Fruit fly (Drosophila melanogaster) whole organism, embryonic: ENCODE results near the gene CG42535.

Experiments used
- Atf-2 ChIP-seq: fragments of 200-800 bp; sonication (Bioruptor generic); optimal IDR thresholded peaks from 2 replicates; lab custom pipeline; 2016; ENCODE audit warnings: missing biosample characterization, missing genetic modification characterization
- Atf3 ChIP-seq: fragments of 200-800 bp; sonication (Bioruptor generic); optimal IDR thresholded peaks from 3 replicates; lab custom pipeline; 2016; ENCODE audit warnings: missing biosample characterization, missing genetic modification characterization
- Atf6 ChIP-seq: fragments of 200-800 bp; sonication (Bioruptor generic); IDR thresholded peaks from 2 replicates; pipeline ENCODE4 v1.3.6; 2022; ENCODE audit warnings: missing biosample characterization, missing genetic modification characterization
- CG10267 ChIP-seq: fragments of 200-800 bp; sonication (Bioruptor generic); optimal IDR thresholded peaks from 2 replicates; lab custom pipeline; 2018; ENCODE audit warnings: missing biosample characterization, mild to moderate bottlenecking, missing genetic modification characterization, moderate library complexity
- CG10366 ChIP-seq: fragments of 200-800 bp; sonication (Bioruptor generic); IDR thresholded peaks from 2 replicates; pipeline ENCODE4 v1.3.6; 2022; ENCODE audit warnings: missing biosample characterization, missing genetic modification characterization
- CG10979 ChIP-seq: fragments of 200-800 bp; sonication (Bioruptor generic); optimal IDR thresholded peaks from 2 replicates; lab custom pipeline; 2018; ENCODE audit warnings: missing biosample characterization, mild to moderate bottlenecking, missing genetic modification characterization, moderate library complexity
- CG11504 ChIP-seq: fragments of 200-800 bp; sonication (Bioruptor generic); optimal IDR thresholded peaks from 3 replicates; lab custom pipeline; 2019; ENCODE audit warnings: missing biosample characterization, mild to moderate bottlenecking, missing genetic modification characterization, moderate library complexity
- CG15269 ChIP-seq: fragments of 200-800 bp; sonication (Bioruptor generic); optimal IDR thresholded peaks from 2 replicates; lab custom pipeline; 2018; ENCODE audit warnings: missing biosample characterization, mild to moderate bottlenecking, missing genetic modification characterization, moderate library complexity
- CG16813 ChIP-seq: fragments of 200-800 bp; sonication (Bioruptor generic); IDR thresholded peaks from 3 replicates; pipeline ENCODE4 v1.3.6; 2022; ENCODE audit warnings: missing biosample characterization, missing genetic modification characterization; ENCODE audit not compliant: partially characterized antibody
- CG18262 ChIP-seq: fragments of 200-800 bp; optimal IDR thresholded peaks from 3 replicates; lab custom pipeline; 2019; ENCODE audit warnings: missing biosample characterization, mild to moderate bottlenecking, missing genetic modification characterization, moderate library complexity
- CG2875 ChIP-seq: fragments of 200-800 bp; sonication (Bioruptor generic); optimal IDR thresholded peaks from 2 replicates; lab custom pipeline; 2017; ENCODE audit warnings: missing biosample characterization, mild to moderate bottlenecking, missing genetic modification characterization, missing genetic modification reagents
- CG34422 ChIP-seq: fragments of 200-800 bp; sonication (Bioruptor generic); IDR thresholded peaks from 3 replicates; pipeline ENCODE4 v1.3.6; 2022; ENCODE audit warnings: missing biosample characterization, missing genetic modification characterization
- CG4617 ChIP-seq: fragments of 200-800 bp; sonication (Bioruptor generic); optimal IDR thresholded peaks from 3 replicates; lab custom pipeline; 2016; ENCODE audit warnings: missing biosample characterization, missing genetic modification characterization, borderline replicate concordance
- CG4730 ChIP-seq: fragments of 200-800 bp; sonication (Bioruptor generic); IDR thresholded peaks from 2 replicates; pipeline ENCODE4 v1.3.6; 2022; ENCODE audit warnings: missing biosample characterization, missing genetic modification characterization
- CG4820 ChIP-seq: fragments of 200-800 bp; sonication (Bioruptor generic); optimal IDR thresholded peaks from 3 replicates; lab custom pipeline; 2016; ENCODE audit warnings: missing biosample characterization, missing genetic modification characterization
- CG7556 ChIP-seq: fragments of 200-800 bp; sonication (Bioruptor generic); optimal IDR thresholded peaks from 2 replicates; lab custom pipeline; 2017; ENCODE audit warnings: missing biosample characterization, mild to moderate bottlenecking, missing genetic modification characterization
- CG7963 ChIP-seq: fragments of 200-800 bp; sonication (Bioruptor generic); IDR thresholded peaks from 3 replicates; pipeline ENCODE4 v1.3.6; 2022; ENCODE audit warnings: missing biosample characterization, missing genetic modification characterization; ENCODE audit not compliant: partially characterized antibody
- CG8924 ChIP-seq: fragments of 200-800 bp; optimal IDR thresholded peaks from 3 replicates; lab custom pipeline; 2019; ENCODE audit warnings: missing biosample characterization, mild to moderate bottlenecking, missing genetic modification characterization, moderate library complexity
- Dek ChIP-seq: fragments of 200-800 bp; sonication (Bioruptor generic); optimal IDR thresholded peaks from 3 replicates; lab custom pipeline; 2019; ENCODE audit warnings: missing biosample characterization, mild to moderate bottlenecking, missing genetic modification characterization, moderate library complexity
- Dip2 ChIP-seq: fragments of 200-800 bp; sonication (Bioruptor generic); IDR thresholded peaks from 2 replicates; pipeline ENCODE4 v1.3.6; 2022; ENCODE audit warnings: missing biosample characterization, missing genetic modification characterization
- Eip74EF ChIP-seq, 2 experiments: fragments of 200-800 bp in 1 of 2; fragments of >200 bp in 1 of 2; sonication (Bioruptor generic) in 1 of 2; optimal IDR thresholded peaks; 2 replicates each; lab custom pipeline; 2017 to 2019; ENCODE audit warnings: missing biosample characterization in 2 of 2, missing genetic modification characterization in 2 of 2, mild to moderate bottlenecking in 1 of 2, moderate library complexity in 1 of 2
- Ets65A ChIP-seq: fragments of 200-800 bp; sonication (Bioruptor generic); peaks from one replicate; lab custom pipeline; 2016; ENCODE audit warnings: missing biosample characterization, missing genetic modification characterization
- Nf-YC ChIP-seq: fragments of 200-800 bp; optimal IDR thresholded peaks from 3 replicates; lab custom pipeline; 2019; ENCODE audit warnings: missing biosample characterization, mild to moderate bottlenecking, missing genetic modification characterization, moderate library complexity
- NfI ChIP-seq: fragments of 200-800 bp; sonication (Bioruptor generic); optimal IDR thresholded peaks from 3 replicates; lab custom pipeline; 2018; ENCODE audit warnings: missing biosample characterization, mild to moderate bottlenecking, missing genetic modification characterization, moderate library complexity
- Sry-δ ChIP-seq: fragments of 200-800 bp; sonication (Bioruptor generic); optimal IDR thresholded peaks from 2 replicates; lab custom pipeline; 2016; ENCODE audit warnings: missing biosample characterization, missing genetic modification characterization
- Ssrp ChIP-seq: fragments of 200-800 bp; sonication (Bioruptor generic); optimal IDR thresholded peaks from 2 replicates; lab custom pipeline; 2018; ENCODE audit warnings: missing biosample characterization, mild to moderate bottlenecking, missing genetic modification characterization, moderate library complexity
- Vsx1 ChIP-seq: fragments of 200-800 bp; sonication (Bioruptor generic); optimal IDR thresholded peaks from 2 replicates; lab custom pipeline; 2017; ENCODE audit warnings: missing biosample characterization, mild to moderate bottlenecking, missing genetic modification characterization, missing genetic modification reagents
- amos ChIP-seq: fragments of 200-800 bp; sonication (Bioruptor generic); IDR thresholded peaks from 2 replicates; pipeline ENCODE4 v1.3.6; 2022; ENCODE audit warnings: missing biosample characterization, missing genetic modification characterization; ENCODE audit not compliant: partially characterized antibody
- corto ChIP-seq: fragments of 200-800 bp; sonication (Bioruptor generic); optimal IDR thresholded peaks from 2 replicates; lab custom pipeline; 2016; ENCODE audit warnings: missing biosample characterization, mild to moderate bottlenecking, missing genetic modification characterization, moderate library complexity
- croc ChIP-seq: fragments of 200-800 bp; sonication (Bioruptor generic); conservative IDR thresholded peaks from 3 replicates; pipeline ENCODE4 v1.3.6; 2022; ENCODE audit warnings: missing biosample characterization, missing genetic modification characterization
- en ChIP-seq: fragments of 200-800 bp; sonication (Bioruptor generic); optimal IDR thresholded peaks from 2 replicates; lab custom pipeline; 2016; ENCODE audit warnings: missing biosample characterization, missing genetic modification characterization
- gcm2 ChIP-seq: fragments of 200-800 bp; sonication (Bioruptor generic); optimal IDR thresholded peaks from 2 replicates; lab custom pipeline; 2016; ENCODE audit warnings: missing biosample characterization, missing genetic modification characterization
- gfzf ChIP-seq: fragments of 200-800 bp; sonication (Bioruptor generic); optimal IDR thresholded peaks from 2 replicates; lab custom pipeline; 2016; ENCODE audit warnings: missing biosample characterization, mild to moderate bottlenecking, missing genetic modification characterization, moderate library complexity
- grn ChIP-seq: fragments of 200-800 bp; sonication (Bioruptor generic); optimal IDR thresholded peaks from 3 replicates; lab custom pipeline; 2017; ENCODE audit warnings: missing biosample characterization, missing genetic modification characterization
- jing ChIP-seq: fragments of 200-800 bp; sonication (Bioruptor generic); optimal IDR thresholded peaks from 2 replicates; lab custom pipeline; 2018; ENCODE audit warnings: missing biosample characterization, mild to moderate bottlenecking, missing genetic modification characterization
- jumu ChIP-seq: fragments of 200-800 bp; sonication (Bioruptor generic); optimal IDR thresholded peaks from 3 replicates; lab custom pipeline; 2016; ENCODE audit warnings: missing biosample characterization, missing genetic modification characterization
- kay ChIP-seq: fragments of 200-800 bp; sonication (Bioruptor generic); optimal IDR thresholded peaks from 2 replicates; lab custom pipeline; 2016; ENCODE audit warnings: missing biosample characterization, missing genetic modification characterization
- lov ChIP-seq, 2 experiments: fragments of 200-800 bp in 1 of 2; fragments of >200 bp in 1 of 2; sonication (Bioruptor generic) in 1 of 2; IDR thresholded peaks in 1 of 2; optimal IDR thresholded peaks in 1 of 2; 2 replicates in 1 of 2; 3 replicates in 1 of 2; pipeline versions ENCODE4 v1.3.6 to Lab custom; 2017 to 2022; ENCODE audit warnings: missing biosample characterization in 1 of 2, missing genetic modification characterization in 1 of 2
- mam ChIP-seq: fragments of 200-800 bp; sonication (Bioruptor generic); optimal IDR thresholded peaks from 3 replicates; lab custom pipeline; 2016; ENCODE audit warnings: missing biosample characterization, missing genetic modification characterization
- nom ChIP-seq: fragments of 200-800 bp; sonication (Bioruptor generic); optimal IDR thresholded peaks from 2 replicates; lab custom pipeline; 2017; ENCODE audit warnings: missing biosample characterization, missing genetic modification characterization, mild to moderate bottlenecking, moderate library complexity, missing genetic modification reagents
- onecut ChIP-seq: fragments of 200-800 bp; sonication (Bioruptor generic); IDR thresholded peaks from 2 replicates; pipeline ENCODE4 v1.3.6; 2022; ENCODE audit warnings: missing biosample characterization, missing genetic modification characterization
- org-1 ChIP-seq: fragments of 200-800 bp; sonication (Bioruptor generic); optimal IDR thresholded peaks from 2 replicates; lab custom pipeline; 2017; ENCODE audit warnings: missing biosample characterization, missing genetic modification characterization
- phol ChIP-seq: fragments of 200-800 bp; sonication (Bioruptor generic); optimal IDR thresholded peaks from 3 replicates; lab custom pipeline; 2018; ENCODE audit warnings: missing biosample characterization, mild to moderate bottlenecking, missing genetic modification characterization, moderate library complexity
- sens-2 ChIP-seq: fragments of 200-800 bp; sonication (Bioruptor generic); IDR thresholded peaks from 2 replicates; pipeline ENCODE4 v1.3.6; 2022; ENCODE audit warnings: missing biosample characterization, missing genetic modification characterization
- sob ChIP-seq: fragments of 200-800 bp; sonication (Bioruptor generic); IDR thresholded peaks from 2 replicates; pipeline ENCODE4 v1.3.6; 2022; ENCODE audit warnings: missing biosample characterization, missing genetic modification characterization
- stwl ChIP-seq: fragments of 200-800 bp; sonication (Bioruptor generic); optimal IDR thresholded peaks from 3 replicates; lab custom pipeline; 2018; ENCODE audit warnings: missing biosample characterization, mild to moderate bottlenecking, missing genetic modification characterization, moderate library complexity
- tna ChIP-seq: fragments of 200-800 bp; sonication (Bioruptor generic); IDR thresholded peaks from 2 replicates; pipeline ENCODE4 v1.3.6; 2022; ENCODE audit warnings: missing biosample characterization, missing genetic modification characterization; ENCODE audit not compliant: partially characterized antibody
- toy ChIP-seq: fragments of 200-800 bp; sonication (Bioruptor generic); IDR thresholded peaks from 2 replicates; pipeline ENCODE4 v1.3.6; 2022; ENCODE audit warnings: missing biosample characterization, missing genetic modification characterization
- zen2 ChIP-seq: fragments of 200-800 bp; sonication (Bioruptor generic); IDR thresholded peaks from 3 replicates; pipeline ENCODE4 v1.3.6; 2022; ENCODE audit warnings: missing biosample characterization, missing genetic modification characterization; ENCODE audit not compliant: partially characterized antibody

The CG42535 gene

DNA sequence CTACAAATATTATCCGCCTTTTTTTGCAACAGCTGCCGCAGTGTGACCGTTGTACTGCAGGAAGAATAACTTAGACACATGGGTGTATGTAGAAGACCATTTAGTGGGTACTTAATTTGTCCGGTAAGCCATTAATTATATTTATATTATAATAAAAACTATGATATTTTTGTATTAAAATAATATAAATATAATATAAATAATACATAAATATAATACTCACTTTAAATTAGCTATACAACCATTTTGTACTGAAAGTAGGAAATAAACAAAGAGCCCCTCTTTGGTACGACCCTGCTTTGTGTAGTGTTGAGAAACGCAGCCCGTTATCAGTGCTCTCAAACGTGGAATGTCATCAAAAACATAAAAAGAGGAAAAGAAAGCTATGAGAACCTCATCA lies 7.1 kb upstream of the CG42535 start, which contains the start of gene Cnep1r2 (continued):
- TF ChIP-seq Eip74EF (GFP tag; optimal IDR thresholded peaks at IDR 0.05; lab: Kevin White, UChicago): no peak
- peak; percentile 91 for TF ChIP-seq CG4730 (GFP tag; lab: Robert Waterston, UW)
- TF ChIP-seq zen2 (GFP tag; lab: Robert Waterston, UW): no peak
- no peak for TF ChIP-seq gcm2 (GFP tag; lab: Kevin White, UChicago)
- peak; percentile 98 for TF ChIP-seq Ets65A (GFP tag; lab: Kevin White, UChicago)
- peak; percentile 99 for TF ChIP-seq CG10267
- TF ChIP-seq kay (GFP tag; lab: Kevin White, UChicago): peak; percentile 69
- peak; percentile 98 for TF ChIP-seq Ssrp (tag; lab: Kevin White, UChicago)
- TF ChIP-seq stwl (tag; lab: Kevin White, UChicago): peak; percentile 93
- TF ChIP-seq toy (GFP tag; lab: Robert Waterston, UW): peak; percentile 70; the same call in 1 of the 2 replicates
- TF ChIP-seq CG7556 (GFP tag; lab: Kevin White, UChicago): peak; percentile 94
- TF ChIP-seq en: no peak
- TF ChIP-seq gfzf (GFP tag; lab: Kevin White, UChicago): peak; percentile 47
- TF ChIP-seq CG16813 (GFP tag; lab: Robert Waterston, UW): no peak
- no peak for TF ChIP-seq lov (optimal IDR thresholded peaks at IDR 0.05; lab: Kevin White, UChicago)
- TF ChIP-seq lov (GFP tag; IDR thresholded peaks at IDR 0.05; lab: Robert Waterston, UW): peak; percentile 85
- no peak for TF ChIP-seq amos (GFP tag; lab: Robert Waterston, UW)
- TF ChIP-seq jing (GFP tag; lab: Kevin White, UChicago): peak; percentile 74
- TF ChIP-seq Atf-2 (GFP tag; lab: Kevin White, UChicago): peak; percentile 59
- peak; percentile 88 for TF ChIP-seq Vsx1 (GFP tag; lab: Kevin White, UChicago)
- peak; percentile 93 for TF ChIP-seq CG10366
- peak; percentile 96 for TF ChIP-seq CG10979 (tag; lab: Kevin White, UChicago)
- peak; percentile 88 for TF ChIP-seq CG2875 (GFP tag; lab: Kevin White, UChicago)
- peak; percentile 94 for TF ChIP-seq CG4617 (GFP tag; lab: Kevin White, UChicago)
- TF ChIP-seq CG8924 (tag; lab: Kevin White, UChicago): peak; percentile 97
- TF ChIP-seq Sry-δ (GFP tag; lab: Kevin White, UChicago): peak; percentile 3
- TF ChIP-seq sob: peak; percentile 97
- TF ChIP-seq corto: peak; percentile 56
- TF ChIP-seq nom (GFP tag; lab: Kevin White, UChicago): peak; percentile 90
- TF ChIP-seq CG4820 (GFP tag; lab: Kevin White, UChicago): peak; percentile 88
- peak; percentile 97 for TF ChIP-seq phol
- peak; percentile 56 for TF ChIP-seq Atf3 (GFP tag; lab: Kevin White, UChicago)
- peak; percentile 82 for TF ChIP-seq mam
- peak; percentile 97 for TF ChIP-seq NfI (GFP tag; lab: Kevin White, UChicago)
- peak; percentile 97 for TF ChIP-seq CG15269 (tag; lab: Kevin White, UChicago)
- TF ChIP-seq CG34422 (GFP tag; lab: Robert Waterston, UW): peak; percentile 97
- TF ChIP-seq sens-2: peak; percentile 72; the same call in 1 of the 2 replicates
- peak; percentile 80 for TF ChIP-seq onecut
- TF ChIP-seq Dek (tag; lab: Kevin White, UChicago): peak; percentile 96
- peak; percentile 79 for TF ChIP-seq org-1 (GFP tag; lab: Kevin White, UChicago)
- TF ChIP-seq jumu: peak; percentile 53
- TF ChIP-seq Dip2 (GFP tag; lab: Robert Waterston, UW): no peak
- TF ChIP-seq grn (GFP tag; lab: Kevin White, UChicago): no peak
- TF ChIP-seq CG18262 (tag; lab: Kevin White, UChicago): peak; percentile 98
- TF ChIP-seq tna: no peak
- TF ChIP-seq Atf6: peak; percentile 86
- no peak for TF ChIP-seq CG7963 (GFP tag; lab: Robert Waterston, UW)
- TF ChIP-seq Nf-YC (tag; lab: Kevin White, UChicago): peak; percentile 91
- peak; percentile 95 for TF ChIP-seq CG11504 (tag; lab: Kevin White, UChicago)
- TF ChIP-seq croc (GFP tag; lab: Robert Waterston, UW): peak; percentile 97
